Fruit fly (Drosophila melanogaster): ENCODE results near the gene CG12011.

CG12011 gene

DNA sequence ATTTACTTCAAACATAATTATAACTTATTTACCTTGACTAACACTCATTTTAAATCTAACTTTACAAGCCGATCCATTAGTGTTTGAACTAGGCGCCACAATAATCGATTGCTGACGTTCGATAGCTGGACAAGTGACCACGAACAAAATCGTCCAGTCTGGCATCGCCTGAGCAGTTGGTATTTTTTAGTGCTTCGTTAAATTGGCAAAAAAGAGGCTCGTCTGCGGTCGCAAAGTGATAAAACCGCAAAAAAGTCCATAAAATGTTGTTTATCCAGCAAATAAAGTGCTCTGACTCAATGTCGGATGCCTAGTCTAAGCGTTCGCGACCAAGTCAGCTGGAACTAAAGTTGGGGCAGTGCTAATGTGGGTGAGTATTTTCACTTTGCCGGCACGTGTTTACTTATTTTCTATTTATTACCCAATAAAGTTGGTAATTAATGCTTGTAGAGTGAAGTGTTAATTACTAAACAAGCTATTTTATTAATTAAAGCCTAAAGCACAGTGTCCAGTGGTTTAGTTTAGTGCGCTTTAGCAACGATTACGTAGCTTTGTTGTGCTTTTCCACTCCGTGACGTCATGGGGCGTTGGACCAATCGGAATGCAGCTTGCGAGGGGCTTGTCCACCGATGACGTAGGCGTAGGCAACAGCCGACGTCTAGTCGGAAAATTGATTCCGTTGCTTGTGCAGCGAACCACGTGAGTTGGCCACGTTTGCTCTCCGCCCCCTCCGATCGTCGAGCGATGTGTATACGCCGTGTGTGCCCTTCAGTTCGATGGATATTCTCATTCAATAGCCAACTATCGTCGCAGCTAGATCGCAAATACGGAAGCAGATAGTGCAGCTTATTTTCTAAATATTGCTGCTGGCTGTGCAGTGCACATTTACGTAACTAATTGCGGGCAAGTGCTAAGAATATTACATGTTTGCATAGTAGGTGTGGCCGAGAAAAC, 44.2 kb downstream of the CG12011 start, which contains the start of gene Gk2:
Gk2 (plus strand) TSS at position 33 of the 954 bp plus-strand sequence.
- TF ChIP-seq Abd-B (GFP tag; optimal IDR thresholded peaks at IDR 0.05): no peak
- TF ChIP-seq Hnf4 (GFP tag; optimal IDR thresholded peaks at IDR 0.05): peak; percentile 2
- no peak for TF ChIP-seq Sp1 (GFP tag; optimal IDR thresholded peaks at IDR 0.05)
- peak; percentile 19 for TF ChIP-seq Myc (optimal IDR thresholded peaks at IDR 0.05)

dm6 chr3L:1739522-1740128, 45.2 kb downstream of the CG12011 start:
- TF ChIP-seq Rel (GFP tag; optimal IDR thresholded peaks at IDR 0.05) (no peak), Rel (tag; optimal IDR thresholded peaks at IDR 0.05) (no peak), HLH106 (tag; optimal IDR thresholded peaks at IDR 0.05) (no peak), Sp1 (GFP tag; optimal IDR thresholded peaks at IDR 0.05) (no peak)

- TF ChIP-seq jim (GFP tag; optimal IDR thresholded peaks at IDR 0.05) (no peak), CG9705 (GFP tag; optimal IDR thresholded peaks at IDR 0.05) (no peak), Hr83 (GFP tag; optimal IDR thresholded peaks at IDR 0.05; ENCODE audit: poor library complexity, severe bottlenecking) (no peak), pan (optimal IDR thresholded peaks at IDR 0.05) (no peak), CrebA (GFP tag; optimal IDR thresholded peaks at IDR 0.05; ENCODE audit: borderline replicate concordance) (no peak), Hr78 (GFP tag; optimal IDR thresholded peaks at IDR 0.05) (no peak), Sp1 (GFP tag; optimal IDR thresholded peaks at IDR 0.05) (peak; percentile 43), sage (GFP tag; optimal IDR thresholded peaks at IDR 0.05) (no peak), rgr (GFP tag; optimal IDR thresholded peaks at IDR 0.05) (peak; percentile 70), Hnf4 (GFP tag; optimal IDR thresholded peaks at IDR 0.05) (peak; percentile 28), usp (GFP tag; optimal IDR thresholded peaks at IDR 0.05) (no peak), Dif (GFP tag; optimal IDR thresholded peaks at IDR 0.05; ENCODE audit: partially characterized antibody) (no peak), CG32264 (GFP tag; optimal IDR thresholded peaks at IDR 0.05) (no peak), dsf (GFP tag; optimal IDR thresholded peaks at IDR 0.05; ENCODE audit: borderline replicate concordance) (no peak), psq (GFP tag; optimal IDR thresholded peaks at IDR 0.05) (peak; percentile 25), lola (GFP tag; optimal IDR thresholded peaks at IDR 0.05) (no peak), woc (GFP tag; optimal IDR thresholded peaks at IDR 0.05) (peak; percentile 40), fru (GFP tag; optimal IDR thresholded peaks at IDR 0.05) (peak; percentile 42), dmrt93B (GFP tag; optimal IDR thresholded peaks at IDR 0.05) (no peak), Mio (GFP tag; optimal IDR thresholded peaks at IDR 0.05) (no peak), dl (GFP tag; optimal IDR thresholded peaks at IDR 0.05; ENCODE audit: insufficient read depth in 1 of 2, partially characterized antibody in 2 of 2) (no peak), Vsx2 (GFP tag; optimal IDR thresholded peaks at IDR 0.05; ENCODE audit: partially characterized antibody) (no peak), OdsH (GFP tag; optimal IDR thresholded peaks at IDR 0.05) (peak; percentile 74), HLH106 (tag; optimal IDR thresholded peaks at IDR 0.05) (peak; percentile 69), N (GFP tag; optimal IDR thresholded peaks at IDR 0.05) (no peak), Jra (GFP tag; optimal IDR thresholded peaks at IDR 0.05) (no peak), GATAd (GFP tag; optimal IDR thresholded peaks at IDR 0.05) (no peak), br (GFP tag; optimal IDR thresholded peaks at IDR 0.05) (peak; percentile 71), Myc (optimal IDR thresholded peaks at IDR 0.05) (no peak), foxo (GFP tag; optimal IDR thresholded peaks at IDR 0.05) (peak in 1 of 2 experiments; percentile 72), Rel (GFP tag; optimal IDR thresholded peaks at IDR 0.05) (no peak), Rel (tag; optimal IDR thresholded peaks at IDR 0.05) (no peak), Dfd (GFP tag; optimal IDR thresholded peaks at IDR 0.05) (no peak), brk (GFP tag; optimal IDR thresholded peaks at IDR 0.05) (no peak), ey (GFP tag; optimal IDR thresholded peaks at IDR 0.05) (peak; percentile 82), tai (GFP tag; optimal IDR thresholded peaks at IDR 0.05) (no peak), Abd-B (GFP tag; optimal IDR thresholded peaks at IDR 0.05) (no peak), sv (GFP tag; optimal IDR thresholded peaks at IDR 0.05) (peak; percentile 43), h (GFP tag; optimal IDR thresholded peaks at IDR 0.05) (peak; percentile 82)
Observed at dm6 chr3L:1740129-1740975, 45.9 kb downstream of the CG12011 start.

Measured in whole organism, wandering third instar larva.